Fruit fly (Drosophila melanogaster): ENCODE measurements around the gene CG46320.
A peak's percentile ranks its signal among the peaks of the same experiment; 100 is the strongest.

Gene CG46320

DNA sequence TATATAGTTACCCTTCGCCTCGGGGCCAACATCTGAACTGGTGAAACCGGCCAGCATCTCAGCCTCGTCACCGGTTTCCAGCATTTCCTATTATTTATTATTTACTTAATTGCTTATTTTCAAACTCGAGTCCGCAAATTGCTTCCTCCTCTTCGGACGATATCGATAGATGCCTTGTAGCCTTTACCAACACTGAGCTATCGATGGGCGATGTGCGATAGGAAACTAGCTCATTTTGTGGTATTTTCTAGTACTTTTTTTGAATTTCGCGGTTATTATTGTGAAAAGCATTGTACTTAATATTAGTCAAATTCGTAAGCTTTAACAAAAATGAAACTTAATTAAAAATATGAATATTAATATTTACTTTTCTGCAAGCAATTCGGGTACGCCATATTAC, 1.9 kb upstream of the CG46320 start, which contains the start of gene Sse (continued):
- no peak for TF ChIP-seq Dip3 (GFP tag; optimal IDR thresholded peaks at IDR 0.05)
- TF ChIP-seq Max (GFP tag; optimal IDR thresholded peaks at IDR 0.05), result no peak
- no peak for TF ChIP-seq lov (optimal IDR thresholded peaks at IDR 0.05)
- no peak for TF ChIP-seq lov (GFP tag; IDR thresholded peaks at IDR 0.05)
- no peak for TF ChIP-seq CG17912 (GFP tag; optimal IDR thresholded peaks at IDR 0.05)
- no peak for TF ChIP-seq CG7556 (GFP tag; optimal IDR thresholded peaks at IDR 0.05)
- peak; percentile 77 for TF ChIP-seq sens (GFP tag)
- peak; percentile 66; the same call in 2 of the 3 replicates for TF ChIP-seq CG16813 (GFP tag; IDR thresholded peaks at IDR 0.05; ENCODE audit: partially characterized antibody)
- no peak for TF ChIP-seq bowl (GFP tag; IDR thresholded peaks at IDR 0.05)
- peak; percentile 90 for TF ChIP-seq pzg (GFP tag; optimal IDR thresholded peaks at IDR 0.05)
- TF ChIP-seq CG7928 (GFP tag; optimal IDR thresholded peaks at IDR 0.05), result no peak
- no peak for TF ChIP-seq Ptx1 (GFP tag; IDR thresholded peaks at IDR 0.05)

DNA sequence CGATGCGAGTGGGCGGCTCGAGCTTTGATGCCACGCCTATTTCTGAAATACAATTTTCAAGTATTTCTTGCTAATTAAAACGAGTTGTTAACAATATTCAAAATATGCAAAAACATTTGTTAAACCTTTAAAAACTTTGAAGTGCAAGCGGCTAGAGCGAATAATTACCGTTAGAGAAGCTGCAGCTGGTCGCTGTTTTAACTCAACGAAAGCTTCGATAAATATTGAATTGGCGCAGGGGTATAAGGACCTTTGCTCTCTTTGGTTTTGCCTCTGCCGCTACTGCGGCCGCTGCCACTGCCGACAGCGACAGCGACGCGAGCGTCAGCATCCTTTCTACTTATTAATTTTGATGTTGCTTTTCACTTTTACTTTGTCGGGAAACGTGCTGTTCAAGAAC, 671 bp upstream of the CG46320 start:
- peak; percentile 94 for TF ChIP-seq CG15601 (tag; optimal IDR thresholded peaks at IDR 0.05)
- TF ChIP-seq CG12391 (tag; optimal IDR thresholded peaks at IDR 0.05), result no peak
- no peak for TF ChIP-seq MESR4 (GFP tag; optimal IDR thresholded peaks at IDR 0.05)
- no peak for TF ChIP-seq CG4730 (GFP tag; IDR thresholded peaks at IDR 0.05)
- TF ChIP-seq CG4424 (GFP tag; optimal IDR thresholded peaks at IDR 0.05), result no peak
- no peak for TF ChIP-seq Mes4 (GFP tag; optimal IDR thresholded peaks at IDR 0.05)
- no peak for TF ChIP-seq CG8359 (GFP tag; optimal IDR thresholded peaks at IDR 0.05; ENCODE audit: borderline replicate concordance)
- no peak for TF ChIP-seq CG6683 (GFP tag; optimal IDR thresholded peaks at IDR 0.05)

DNA sequence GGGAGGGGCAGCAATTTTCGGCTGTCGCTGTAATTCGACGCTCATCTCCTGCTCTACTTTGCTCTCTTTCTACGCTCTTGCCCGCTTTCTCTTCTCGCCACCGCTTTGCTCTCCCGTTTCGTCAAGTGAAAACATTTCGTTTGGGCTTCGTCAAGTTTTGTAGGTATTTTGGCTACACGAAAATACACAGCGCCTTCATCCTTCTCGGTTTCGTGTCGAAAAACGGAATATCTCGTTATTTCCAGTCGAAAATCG, 725 bp downstream of the CG46320 start:
- 0 out of 2 replicates have a peak, but pooled peaks have one; percentile 5 for TF ChIP-seq Adf1 (GFP tag; IDR thresholded peaks at IDR 0.05)
- peak; percentile 78 to 80 for TF ChIP-seq Trl (optimal IDR thresholded peaks at IDR 0.05)
- TF ChIP-seq Trl (GFP tag; optimal IDR thresholded peaks at IDR 0.05), result no peak
- TF ChIP-seq dimm (GFP tag; IDR thresholded peaks at IDR 0.05), result no peak
- TF ChIP-seq slou (GFP tag; optimal IDR thresholded peaks at IDR 0.05), result no peak

DNA sequence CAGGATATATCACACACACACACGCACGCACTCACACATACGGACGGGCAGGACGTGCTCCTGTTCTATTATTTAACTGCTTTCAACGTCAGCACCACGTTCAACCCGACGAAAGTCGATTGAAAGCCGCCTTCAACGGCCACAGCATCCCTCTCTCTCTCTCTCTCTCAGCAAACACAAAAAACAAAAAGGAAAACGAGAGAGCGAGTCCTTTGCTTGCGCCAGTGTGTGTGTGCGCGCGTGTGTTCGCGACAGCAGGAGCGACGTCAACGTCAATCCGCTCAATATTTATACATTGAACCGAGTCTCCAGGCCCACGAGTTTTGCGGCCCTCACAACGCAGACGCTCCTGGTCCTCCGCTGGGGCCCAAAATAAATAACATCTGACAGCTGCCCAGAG, 1.5 kb downstream of the CG46320 start:
- TF ChIP-seq CG32532 (GFP tag; IDR thresholded peaks at IDR 0.05) (peak; percentile 22; the same call in 1 of the 2 replicates), CG13894 (tag; optimal IDR thresholded peaks at IDR 0.05) (peak; percentile 11), Hand (GFP tag; optimal IDR thresholded peaks at IDR 0.05) (peak; percentile 52), ci (GFP tag; IDR thresholded peaks at IDR 0.05) (peak; percentile 56; the same call in 2 of the 3 replicates), scrt (GFP tag; optimal IDR thresholded peaks at IDR 0.05) (peak; percentile 19), nerfin-1 (tag; optimal IDR thresholded peaks at IDR 0.05) (peak; percentile 31), onecut (GFP tag; IDR thresholded peaks at IDR 0.05) (peak; percentile 19; the same call in 1 of the 2 replicates), Hmr (GFP tag; optimal IDR thresholded peaks at IDR 0.05) (peak; percentile 46), zfh2 (GFP tag; optimal IDR thresholded peaks at IDR 0.05) (no peak), pnt (GFP tag; optimal IDR thresholded peaks at IDR 0.05) (no peak), Deaf1 (tag; optimal IDR thresholded peaks at IDR 0.05) (peak; percentile 26), ewg (GFP tag; optimal IDR thresholded peaks at IDR 0.05) (peak; percentile 28), CG10321 (GFP tag; IDR thresholded peaks at IDR 0.05) (no peak), CG18599 (GFP tag; optimal IDR thresholded peaks at IDR 0.05) (peak; percentile 57), CG2889 (GFP tag; IDR thresholded peaks at IDR 0.05) (no peak), Adf1 (GFP tag; IDR thresholded peaks at IDR 0.05) (peak; percentile 71; the same call in 1 of the 2 replicates), eyg (GFP tag; optimal IDR thresholded peaks at IDR 0.05) (no peak), CG17568 (GFP tag; optimal IDR thresholded peaks at IDR 0.05) (no peak), Med (GFP tag) (peak; percentile 33), chinmo (GFP tag; IDR thresholded peaks at IDR 0.05; ENCODE audit: partially characterized antibody) (0 out of 4 replicates have a peak, but pooled peaks have one; percentile 53), CG43689 (GFP tag; IDR thresholded peaks at IDR 0.05) (no peak), HLH3B (GFP tag; IDR thresholded peaks at IDR 0.05) (no peak), Dad (GFP tag; optimal IDR thresholded peaks at IDR 0.05) (no peak), Trl (optimal IDR thresholded peaks at IDR 0.05) (peak; percentile 46 to 63), Trl (GFP tag; optimal IDR thresholded peaks at IDR 0.05) (no peak), CG15601 (tag; optimal IDR thresholded peaks at IDR 0.05) (peak; percentile 99), CG34376 (GFP tag; optimal IDR thresholded peaks at IDR 0.05) (peak; percentile 6)
